Worm (Caenorhabditis elegans) whole organism, L2 larva: ENCODE measurements around the gene marg-1.

Source experiments
- R02D3.7 ChIP-seq: fragments of 150-350 bp; optimal IDR thresholded peaks from 2 replicates; lab custom pipeline; 2014; ENCODE audit warnings: missing biosample characterization, missing genetic modification characterization
- ama-1 ChIP-seq: fragments of 150-350 bp; optimal IDR thresholded peaks from 2 replicates; lab custom pipeline; 2018; ENCODE audit warnings: inconsistent platforms
- ceh-82 ChIP-seq: fragments of 150-350 bp; optimal IDR thresholded peaks from 2 replicates; lab custom pipeline; 2014; ENCODE audit warnings: missing biosample characterization, missing genetic modification characterization
- fos-1 ChIP-seq: fragments of 150-350 bp; optimal IDR thresholded peaks from 2 replicates; lab custom pipeline; 2014; ENCODE audit warnings: missing biosample characterization, missing genetic modification characterization
- lin-39 ChIP-seq: fragments of 150-350 bp; optimal IDR thresholded peaks from 2 replicates; lab custom pipeline; 2014; ENCODE audit warnings: missing biosample characterization, missing genetic modification reagents, missing genetic modification characterization
- mab-5 ChIP-seq: fragments of 150-350 bp; optimal IDR thresholded peaks from 2 replicates; lab custom pipeline; 2014; ENCODE audit warnings: missing biosample characterization, missing genetic modification characterization
- nhr-11 ChIP-seq: fragments of 150-350 bp; optimal IDR thresholded peaks from 2 replicates; lab custom pipeline; 2014; ENCODE audit warnings: missing biosample characterization, missing genetic modification characterization
- nhr-12 ChIP-seq: fragments of 150-350 bp; optimal IDR thresholded peaks from 2 replicates; lab custom pipeline; 2014; ENCODE audit warnings: missing biosample characterization, missing genetic modification characterization
- nhr-6 ChIP-seq: fragments of 150-350 bp; optimal IDR thresholded peaks from 2 replicates; lab custom pipeline; 2014; ENCODE audit warnings: missing biosample characterization, missing genetic modification characterization
- skn-1 ChIP-seq: sonication (generic microtip); optimal IDR thresholded peaks from 2 replicates; lab custom pipeline; 2017; ENCODE audit warnings: missing biosample characterization, missing genetic modification characterization
- unc-62 ChIP-seq: fragments of 150-350 bp; optimal IDR thresholded peaks from 2 replicates; lab custom pipeline; 2014; ENCODE audit warnings: missing biosample characterization, missing genetic modification reagents, missing genetic modification characterization

DNA sequence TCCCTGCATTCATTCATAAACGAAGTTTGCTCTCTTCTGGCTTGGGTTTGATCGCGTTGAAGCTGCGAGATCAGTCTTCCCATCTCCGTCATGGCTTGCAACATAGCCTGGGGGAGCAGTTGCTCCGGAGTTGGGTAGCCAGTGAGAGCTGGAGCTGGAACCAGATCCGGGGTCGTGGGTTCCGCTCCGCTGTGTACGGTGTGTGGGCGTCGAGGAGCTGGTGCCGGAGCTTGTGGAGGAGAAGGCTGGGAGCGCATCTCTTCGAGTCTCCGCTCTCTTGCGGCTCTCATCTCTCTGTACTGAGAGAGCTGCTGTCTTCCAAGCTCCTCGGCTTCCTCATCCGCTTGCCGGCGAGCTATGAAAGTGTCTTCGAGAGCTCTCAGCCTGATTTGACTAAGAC lies 28.5 kb downstream of the marg-1 start:
- no peak for TF ChIP-seq R02D3.7 (tag; lab: Kevin White, UChicago)
- TF ChIP-seq unc-62 (GFP tag; lab: Kevin White, UChicago) = no peak
- TF ChIP-seq ama-1 (lab: Kevin White, UChicago) = no peak
- TF ChIP-seq lin-39 = no peak
- TF ChIP-seq fos-1 (tag; lab: Kevin White, UChicago) = no peak
- TF ChIP-seq skn-1 (tag; lab: Kevin White, UChicago) = no peak
- no peak for TF ChIP-seq nhr-11 (tag; lab: Kevin White, UChicago)
- no peak for TF ChIP-seq nhr-6 (tag; lab: Kevin White, UChicago)
- no peak for TF ChIP-seq ceh-82
- no peak for TF ChIP-seq nhr-12
- no peak for TF ChIP-seq mab-5 (tag; lab: Kevin White, UChicago)
